Fruit fly (Drosophila melanogaster): ENCODE data around the gene RpL26.

RpL26 gene

DNA sequence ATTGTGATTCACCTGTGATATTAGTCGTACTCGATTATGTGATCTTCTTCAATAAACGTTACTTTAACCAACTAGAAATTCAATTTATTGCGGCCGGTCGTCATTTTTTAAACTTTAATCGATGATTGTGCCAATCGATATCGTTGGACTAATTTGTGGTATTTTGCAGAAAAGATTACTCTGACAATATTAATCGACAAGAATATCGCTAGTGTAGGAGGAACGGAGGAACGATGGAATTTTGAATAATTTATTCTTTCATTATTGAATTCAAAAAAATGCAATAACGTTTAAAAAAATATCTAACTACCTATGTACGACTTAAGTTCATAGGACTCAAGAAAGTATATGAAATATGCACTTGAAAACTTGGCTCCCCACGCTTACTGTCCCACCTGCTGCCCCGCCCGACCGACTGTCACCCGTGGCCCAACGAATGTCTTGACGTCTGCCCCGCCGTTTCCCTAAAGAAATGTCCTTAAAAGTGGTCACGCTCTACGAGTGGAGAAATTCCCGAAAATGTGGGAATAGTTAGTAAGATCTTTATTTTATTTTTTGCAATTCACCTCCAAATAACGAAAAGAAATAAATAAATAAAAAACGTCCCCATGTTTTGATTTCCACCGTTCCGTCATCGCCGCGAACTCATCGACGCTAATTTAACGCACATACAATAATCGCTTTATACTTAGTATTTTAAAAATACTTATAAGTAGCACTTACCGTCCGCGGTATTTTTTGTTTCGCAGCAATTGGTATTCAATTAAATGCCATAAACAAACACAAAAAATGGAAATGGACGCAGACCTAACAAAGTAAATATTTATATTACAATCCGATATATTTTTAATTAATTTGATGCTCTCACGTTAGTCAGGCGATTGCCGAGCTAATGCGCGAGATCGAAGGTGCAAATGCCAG is 33.0 kb upstream of the RpL26 start, which contains the start of gene CG14074 (continued):
- TF ChIP-seq CG12942 (GFP tag; optimal IDR thresholded peaks at IDR 0.05) (no peak), vnd (GFP tag; IDR thresholded peaks at IDR 0.05; ENCODE audit: partially characterized antibody) (peak; percentile 42; the same call in 1 of the 3 replicates), amos (GFP tag; IDR thresholded peaks at IDR 0.05; ENCODE audit: partially characterized antibody) (peak; percentile 81), CG11398 (GFP tag; optimal IDR thresholded peaks at IDR 0.05) (no peak), CG10462 (GFP tag; optimal IDR thresholded peaks at IDR 0.05) (no peak), dmrt99B (tag; optimal IDR thresholded peaks at IDR 0.05) (no peak), Mrtf (GFP tag; IDR thresholded peaks at IDR 0.05) (no peak), NK7.1 (GFP tag; optimal IDR thresholded peaks at IDR 0.05) (no peak), CG4707 (GFP tag; optimal IDR thresholded peaks at IDR 0.05) (no peak), Nf-YA (GFP tag; IDR thresholded peaks at IDR 0.05) (no peak), gem (tag; optimal IDR thresholded peaks at IDR 0.05) (no peak), cas (GFP tag; IDR thresholded peaks at IDR 0.05) (no peak), knrl (GFP tag; IDR thresholded peaks at IDR 0.05; ENCODE audit: partially characterized antibody) (no peak), Meics (GFP tag; optimal IDR thresholded peaks at IDR 0.05) (no peak), CG1024 (GFP tag; IDR thresholded peaks at IDR 0.05) (no peak), ro (GFP tag; IDR thresholded peaks at IDR 0.05) (no peak), caup (GFP tag; optimal IDR thresholded peaks at IDR 0.05; ENCODE audit: severe bottlenecking) (no peak), CG5953 (GFP tag; IDR thresholded peaks at IDR 0.05) (no peak), CG10209 (GFP tag; optimal IDR thresholded peaks at IDR 0.05) (no peak), CG10147 (GFP tag; optimal IDR thresholded peaks at IDR 0.05) (no peak), kah (GFP tag; optimal IDR thresholded peaks at IDR 0.05) (no peak), Ravus (GFP tag; IDR thresholded peaks at IDR 0.05) (no peak), CG12219 (GFP tag; optimal IDR thresholded peaks at IDR 0.05) (no peak), Hand (GFP tag; optimal IDR thresholded peaks at IDR 0.05) (no peak), dati (GFP tag; IDR thresholded peaks at IDR 0.05) (no peak), CG2199 (GFP tag; IDR thresholded peaks at IDR 0.05) (no peak), nerfin-1 (tag; optimal IDR thresholded peaks at IDR 0.05) (no peak), corto (GFP tag; optimal IDR thresholded peaks at IDR 0.05) (no peak), sug (tag; optimal IDR thresholded peaks at IDR 0.05) (no peak), disco-r (GFP tag; optimal IDR thresholded peaks at IDR 0.05) (no peak), CG17568 (GFP tag; optimal IDR thresholded peaks at IDR 0.05) (no peak), Awh (GFP tag; IDR thresholded peaks at IDR 0.05) (no peak), HLH3B (GFP tag; IDR thresholded peaks at IDR 0.05) (no peak), CG7963 (GFP tag; IDR thresholded peaks at IDR 0.05; ENCODE audit: partially characterized antibody) (peak; percentile 68), tin (GFP tag; optimal IDR thresholded peaks at IDR 0.05) (no peak), yki (optimal IDR thresholded peaks at IDR 0.05) (no peak), CG8944 (GFP tag; optimal IDR thresholded peaks at IDR 0.05) (no peak), chm (GFP tag; IDR thresholded peaks at IDR 0.05) (no peak), D19A (tag; optimal IDR thresholded peaks at IDR 0.05) (no peak), unc-4 (GFP tag; IDR thresholded peaks at IDR 0.05; ENCODE audit: partially characterized antibody) (peak; percentile 64), vfl (GFP tag; optimal IDR thresholded peaks at IDR 0.05) (no peak), ato (GFP tag; IDR thresholded peaks at IDR 0.05; ENCODE audit: partially characterized antibody) (peak; percentile 69; the same call in 1 of the 2 replicates), Dad (GFP tag; optimal IDR thresholded peaks at IDR 0.05) (no peak), HLHmδ (GFP tag; optimal IDR thresholded peaks at IDR 0.05) (no peak), CG1792 (GFP tag; optimal IDR thresholded peaks at IDR 0.05) (no peak), mam (GFP tag; optimal IDR thresholded peaks at IDR 0.05) (no peak), E2f2 (GFP tag; IDR thresholded peaks at IDR 0.05) (peak; percentile 84), CG31224 (GFP tag; IDR thresholded peaks at IDR 0.05) (no peak), lilli (GFP tag; optimal IDR thresholded peaks at IDR 0.05) (no peak)
